Worm (Caenorhabditis elegans): ENCODE results near the gene nhr-126.
"Not testable (repeated sequence)": the region's sequence is repeated elsewhere in the genome, so short reads cannot be mapped to it uniquely, and the experiment has no call there.

DNA sequence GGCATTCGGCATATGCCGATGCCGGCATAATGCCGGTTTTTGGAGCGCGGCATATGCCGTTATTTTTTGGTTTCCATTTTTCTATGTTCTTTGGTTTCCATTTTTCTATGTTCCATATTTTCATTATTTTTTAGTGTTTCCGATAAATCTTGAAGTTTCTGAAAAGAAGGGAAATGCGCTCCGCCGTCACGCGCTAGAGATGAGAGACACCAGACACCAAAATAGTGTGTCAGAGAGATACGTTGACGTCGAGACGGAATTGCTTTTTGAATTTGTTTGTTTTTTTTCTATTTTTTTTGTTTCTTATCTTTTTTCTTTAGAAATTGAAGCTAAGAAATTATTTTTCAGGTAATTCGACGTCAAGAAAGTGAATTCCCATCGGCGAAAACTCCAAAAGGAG, 26.3 kb downstream of the nhr-126 start, which contains the start of gene F41B5.1:
- TF ChIP-seq nhr-76 (tag; optimal IDR thresholded peaks at IDR 0.05); bed-3 (GFP tag; optimal IDR thresholded peaks at IDR 0.05): not testable (repeated sequence)
